Worm (Caenorhabditis elegans) whole organism, young adult: ENCODE measurements around the gene Y116F11A.1.

Experiments
- F52B5.7 ChIP-seq: sonication (generic microtip); optimal IDR thresholded peaks from 2 replicates; lab custom pipeline; 2016; ENCODE audit warnings: mild to moderate bottlenecking, missing genetic modification characterization, missing compliant biosample characterization
- F57A8.1 ChIP-seq: fragments of 200-800 bp; sonication (Bioruptor generic); optimal IDR thresholded peaks from 2 replicates; lab custom pipeline; 2018; ENCODE audit warnings: mild to moderate bottlenecking, missing genetic modification characterization, moderate library complexity, missing compliant biosample characterization
- ceh-27 ChIP-seq: fragments of 200-800 bp; sonication (Bioruptor generic); optimal IDR thresholded peaks from 2 replicates; lab custom pipeline; 2018; ENCODE audit warnings: mild to moderate bottlenecking, missing genetic modification characterization, moderate library complexity, missing compliant biosample characterization
- him-1 ChIP-seq: sonication (generic microtip); optimal IDR thresholded peaks from 2 replicates; lab custom pipeline; 2016; ENCODE audit warnings: missing genotype, missing genetic modification reagents, missing genetic modification characterization, missing compliant biosample characterization
- lin-26 ChIP-seq: fragments of 200-800 bp; sonication (Bioruptor generic); IDR thresholded peaks from 2 replicates; pipeline ENCODE4 v1.3.6; 2022; ENCODE audit warnings: missing genetic modification reagents, missing genetic modification characterization, missing compliant biosample characterization
- lir-1 ChIP-seq: fragments of 200-800 bp; sonication (Bioruptor generic); conservative IDR thresholded peaks from 2 replicates; pipeline ENCODE4 v1.3.6; 2022; ENCODE audit warnings: missing genetic modification reagents, missing genetic modification characterization, missing compliant biosample characterization
- lsy-27 ChIP-seq: sonication (generic microtip); optimal IDR thresholded peaks from 2 replicates; lab custom pipeline; 2017; ENCODE audit warnings: missing genetic modification characterization, mild to moderate bottlenecking, missing compliant biosample characterization, antibody characterized with exemption, missing genotype, borderline replicate concordance; ENCODE audit not compliant: insufficient read depth
- madf-3 ChIP-seq: fragments of 200-800 bp; sonication (Bioruptor generic); IDR thresholded peaks from 2 replicates; pipeline ENCODE4 v1.3.6; 2022; ENCODE audit warnings: missing genetic modification reagents, missing genetic modification characterization, missing compliant biosample characterization
- mxl-1 ChIP-seq: sonication (generic microtip); optimal IDR thresholded peaks from 2 replicates; lab custom pipeline; 2016; ENCODE audit warnings: missing genetic modification characterization, missing compliant biosample characterization
- snpc-3.4 ChIP-seq: sonication (generic microtip); optimal IDR thresholded peaks from 2 replicates; lab custom pipeline; 2017; ENCODE audit warnings: missing genetic modification characterization, mild to moderate bottlenecking, missing compliant biosample characterization, antibody characterized with exemption, moderate library complexity, missing genotype, missing genetic modification reagents
- snpc-4 ChIP-seq, 5 experiments: fragments of 150-350 bp in 1 of 5; sonication (generic microtip) in 4 of 5; optimal IDR thresholded peaks; 2 replicates each; lab custom pipeline; 2014 to 2018; ENCODE audit warnings: missing genetic modification characterization in 5 of 5, missing biosample characterization in 3 of 5, antibody characterized with exemption in 2 of 5, mild to moderate bottlenecking in 2 of 5, missing compliant biosample characterization in 2 of 5, missing genotype in 2 of 5, moderate library complexity in 2 of 5, missing genetic modification reagents in 1 of 5

DNA sequence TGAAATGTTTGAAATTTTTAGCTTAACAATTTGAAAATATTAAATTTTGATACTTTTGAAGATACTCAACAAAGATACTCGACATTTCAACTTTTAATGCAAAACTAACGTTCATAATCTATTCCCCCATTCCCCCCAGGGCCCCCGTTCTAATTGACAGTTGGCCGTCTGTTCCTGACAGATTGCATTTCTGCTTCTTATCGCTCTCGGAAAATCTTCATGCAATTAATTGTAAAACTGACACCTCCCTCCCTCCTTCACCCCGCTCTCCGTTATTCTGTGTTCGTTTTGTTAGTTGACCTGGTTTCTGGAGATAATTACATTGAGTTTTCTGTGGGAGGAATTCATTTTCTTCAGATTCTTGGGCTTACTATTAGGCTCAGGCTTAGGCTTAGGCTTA is 12.4 kb upstream of the Y116F11A.1 start:
- TF ChIP-seq F52B5.7 (tag; lab: Kevin White, UChicago) (no peak), lir-1 (no peak), snpc-3.4 (tag; lab: Kevin White, UChicago) (no peak), F57A8.1 (GFP tag; lab: Kevin White, UChicago) (no peak), ceh-27 (GFP tag; lab: Kevin White, UChicago) (no peak), lin-26 (no peak), madf-3 (GFP tag; lab: Robert Waterston, UW) (no peak), him-1 (tag; lab: Kevin White, UChicago) (no peak), mxl-1 (tag; lab: Kevin White, UChicago) (no peak), snpc-4 (GFP tag; optimal IDR thresholded peaks at IDR 0.05; lab: Kevin White, UChicago) (no peak), snpc-4 (tag; optimal IDR thresholded peaks at IDR 0.05; lab: Kevin White, UChicago) (no peak), lsy-27 (tag; lab: Kevin White, UChicago) (no peak)
